Worm (Caenorhabditis elegans) whole organism, L4/young adult: ENCODE data around the gene Y49F6B.9.

ENCODE experiments used
- dao-5 ChIP-seq: sonication (generic microtip); optimal IDR thresholded peaks from 2 replicates; lab custom pipeline; 2016; ENCODE audit warnings: missing genotype, missing genetic modification characterization, moderate library complexity, missing compliant biosample characterization
- him-1 ChIP-seq: sonication (generic microtip); optimal IDR thresholded peaks from 2 replicates; lab custom pipeline; 2016; ENCODE audit warnings: missing genotype, missing genetic modification reagents, missing genetic modification characterization, missing compliant biosample characterization

- no peak for TF ChIP-seq him-1
- TF ChIP-seq dao-5 (tag; lab: Kevin White, UChicago) = no peak
These were observed 26.9 kb downstream of the Y49F6B.9 start, which contains the start of gene Y49F6B.12 for ce11 chrII:3472316-3472715.
